Fruit fly (Drosophila melanogaster): ENCODE data around the gene dsb.
A peak's percentile ranks its signal among the peaks of the same experiment; 100 is the strongest.

dsb gene

DNA sequence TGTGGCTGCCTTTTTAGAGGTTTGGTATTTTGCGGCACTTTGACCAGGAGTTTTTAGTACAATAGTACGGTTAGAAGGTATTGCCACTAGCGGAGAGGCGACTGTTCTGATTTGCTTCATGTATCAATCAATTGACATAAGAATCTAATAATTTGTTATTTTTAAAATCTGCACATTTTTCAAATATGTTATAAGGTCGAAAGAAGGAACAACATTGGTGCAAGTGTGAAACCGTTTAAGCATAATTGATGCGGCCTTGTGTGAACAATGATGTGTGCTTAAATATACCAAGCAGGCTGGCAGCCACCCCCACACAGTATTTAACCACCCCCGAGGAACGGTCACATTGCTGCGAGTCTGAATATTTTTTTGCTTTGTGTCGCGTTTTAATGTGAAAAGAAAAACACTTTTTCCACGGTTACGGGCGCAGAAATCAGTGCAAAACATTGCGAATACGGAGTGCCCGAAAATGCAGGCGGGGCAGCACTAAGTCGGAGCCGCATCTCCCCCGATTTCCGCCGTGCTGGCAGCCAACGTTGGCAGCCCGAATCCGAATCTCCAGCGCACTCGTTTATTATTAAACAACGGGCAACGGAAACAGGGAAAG, 44.8 kb downstream of the dsb start, which contains the start of the genes HBS1 and CG12025 (continued):
- TF ChIP-seq CG6689 (GFP tag; IDR thresholded peaks at IDR 0.05) (peak; percentile 71), Dad (GFP tag; optimal IDR thresholded peaks at IDR 0.05) (no peak), CG1792 (GFP tag; optimal IDR thresholded peaks at IDR 0.05) (no peak), CG17568 (GFP tag; optimal IDR thresholded peaks at IDR 0.05) (no peak), Dref (GFP tag; IDR thresholded peaks at IDR 0.05) (no peak), pnt (GFP tag; optimal IDR thresholded peaks at IDR 0.05) (peak; percentile 41), CG7271 (tag; optimal IDR thresholded peaks at IDR 0.05) (no peak), CG7357 (GFP tag; IDR thresholded peaks at IDR 0.05) (peak; percentile 97), CG30431 (GFP tag; optimal IDR thresholded peaks at IDR 0.05) (peak; percentile 31), Sox100B (GFP tag; optimal IDR thresholded peaks at IDR 0.05) (no peak), CG9215 (GFP tag; IDR thresholded peaks at IDR 0.05) (peak; percentile 71), p53 (GFP tag; optimal IDR thresholded peaks at IDR 0.05) (no peak), Adf1 (GFP tag; IDR thresholded peaks at IDR 0.05) (peak; percentile 33; the same call in 1 of the 2 replicates), CG14710 (tag; optimal IDR thresholded peaks at IDR 0.05) (peak; percentile 85), CG13296 (GFP tag; optimal IDR thresholded peaks at IDR 0.05) (no peak), CG13123 (GFP tag; optimal IDR thresholded peaks at IDR 0.05) (peak; percentile 7), CG6272 (GFP tag; IDR thresholded peaks at IDR 0.05) (peak; percentile 53; the same call in 1 of the 2 replicates), CG3065 (GFP tag; optimal IDR thresholded peaks at IDR 0.05) (peak; percentile 63), shn (GFP tag; optimal IDR thresholded peaks at IDR 0.05) (peak; percentile 59), tup (GFP tag; optimal IDR thresholded peaks at IDR 0.05) (no peak), CG8388 (GFP tag; optimal IDR thresholded peaks at IDR 0.05) (peak; percentile 38), Max (GFP tag; optimal IDR thresholded peaks at IDR 0.05) (peak; percentile 39), CG11085 (GFP tag; IDR thresholded peaks at IDR 0.05) (peak; percentile 53; the same call in 1 of the 2 replicates), pzg (GFP tag; optimal IDR thresholded peaks at IDR 0.05) (peak; percentile 87), CG12071 (GFP tag; optimal IDR thresholded peaks at IDR 0.05) (no peak), pho (GFP tag; optimal IDR thresholded peaks at IDR 0.05) (peak; percentile 44), CG3163 (GFP tag; optimal IDR thresholded peaks at IDR 0.05) (no peak), CG17802 (tag; optimal IDR thresholded peaks at IDR 0.05) (peak; percentile 99), CG10543 (GFP tag; optimal IDR thresholded peaks at IDR 0.05) (peak; percentile 6), inv (GFP tag; IDR thresholded peaks at IDR 0.05; ENCODE audit: partially characterized antibody) (no peak), HLH3B (GFP tag; IDR thresholded peaks at IDR 0.05) (peak; percentile 27; the same call in 1 of the 2 replicates), bcd (GFP tag; optimal IDR thresholded peaks at IDR 0.05) (peak; percentile 61), fu2 (GFP tag; optimal IDR thresholded peaks at IDR 0.05) (peak; percentile 36), Myb (GFP tag; optimal IDR thresholded peaks at IDR 0.05) (peak; percentile 46), Hey (tag; optimal IDR thresholded peaks at IDR 0.05) (no peak), HmgD (GFP tag; optimal IDR thresholded peaks at IDR 0.05) (peak; percentile 14), Nf-YA (GFP tag; IDR thresholded peaks at IDR 0.05) (no peak), vvl (GFP tag; IDR thresholded peaks at IDR 0.05) (peak; percentile 41; the same call in 1 of the 2 replicates), Sin3A (optimal IDR thresholded peaks at IDR 0.05) (peak; percentile 97), Side (GFP tag; optimal IDR thresholded peaks at IDR 0.05) (peak; percentile 57), CG34376 (GFP tag; optimal IDR thresholded peaks at IDR 0.05) (no peak), CG42726 (GFP tag; IDR thresholded peaks at IDR 0.05; ENCODE audit: partially characterized antibody) (no peak), CG11723 (GFP tag; optimal IDR thresholded peaks at IDR 0.05) (peak; percentile 38), amos (GFP tag; IDR thresholded peaks at IDR 0.05; ENCODE audit: partially characterized antibody) (0 out of 2 replicates have a peak, but pooled peaks have one; percentile 4), CG4854 (GFP tag; optimal IDR thresholded peaks at IDR 0.05) (no peak), CG7839 (tag; optimal IDR thresholded peaks at IDR 0.05) (peak; percentile 61), CG1233 (GFP tag; optimal IDR thresholded peaks at IDR 0.05) (no peak), chinmo (GFP tag; IDR thresholded peaks at IDR 0.05; ENCODE audit: partially characterized antibody) (no peak), Bdp1 (GFP tag; optimal IDR thresholded peaks at IDR 0.05) (peak; percentile 40), Lpt (GFP tag; optimal IDR thresholded peaks at IDR 0.05) (no peak), ap (GFP tag; IDR thresholded peaks at IDR 0.05) (no peak)

All from whole organism, embryonic.